Fruit fly (Drosophila melanogaster) whole organism, embryonic: ENCODE results near the gene CG10750.

ENCODE experiments used
- CG17912 ChIP-seq: fragments of 200-800 bp; sonication (Bioruptor generic); optimal IDR thresholded peaks from 2 replicates; lab custom pipeline; 2018; ENCODE audit warnings: missing biosample characterization, mild to moderate bottlenecking, missing genetic modification characterization
- Dll ChIP-seq: fragments of 200-800 bp; sonication (Bioruptor generic); IDR thresholded peaks from 4 replicates; pipeline ENCODE4 v1.3.6; 2022; ENCODE audit warnings: missing biosample characterization, missing genetic modification characterization; ENCODE audit not compliant: partially characterized antibody
- Drgx ChIP-seq: fragments of 200-800 bp; sonication (Bioruptor generic); IDR thresholded peaks from 2 replicates; pipeline ENCODE4 v1.3.6; 2022; ENCODE audit warnings: missing biosample characterization, missing genetic modification characterization
- Ravus ChIP-seq: fragments of 200-800 bp; sonication (Bioruptor generic); IDR thresholded peaks from 2 replicates; pipeline ENCODE4 v1.3.6; 2022; ENCODE audit warnings: missing biosample characterization, missing genetic modification characterization
- Sox100B ChIP-seq: fragments of 200-800 bp; sonication (Bioruptor generic); optimal IDR thresholded peaks from 3 replicates; lab custom pipeline; 2018; ENCODE audit warnings: missing biosample characterization, mild to moderate bottlenecking, missing genetic modification characterization
- Ssrp ChIP-seq: fragments of 200-800 bp; sonication (Bioruptor generic); optimal IDR thresholded peaks from 2 replicates; lab custom pipeline; 2018; ENCODE audit warnings: missing biosample characterization, mild to moderate bottlenecking, missing genetic modification characterization, moderate library complexity
- Xbp1 ChIP-seq: fragments of 200-800 bp; sonication (Bioruptor generic); optimal IDR thresholded peaks from 3 replicates; lab custom pipeline; 2016; ENCODE audit warnings: missing biosample characterization, mild to moderate bottlenecking, missing genetic modification characterization
- abd-A ChIP-seq: fragments of 200-800 bp; sonication (Bioruptor generic); optimal IDR thresholded peaks from 3 replicates; lab custom pipeline; 2019; ENCODE audit warnings: missing biosample characterization, mild to moderate bottlenecking, missing genetic modification characterization, moderate library complexity
- ara ChIP-seq: fragments of 200-800 bp; sonication (Bioruptor generic); IDR thresholded peaks from 2 replicates; pipeline ENCODE4 v1.3.6; 2022; ENCODE audit warnings: missing biosample characterization, missing genetic modification characterization
- kay ChIP-seq: fragments of 200-800 bp; sonication (Bioruptor generic); optimal IDR thresholded peaks from 2 replicates; lab custom pipeline; 2016; ENCODE audit warnings: missing biosample characterization, missing genetic modification characterization
- knrl ChIP-seq: fragments of 200-800 bp; sonication (Bioruptor generic); IDR thresholded peaks from 3 replicates; pipeline ENCODE4 v1.3.6; 2022; ENCODE audit warnings: missing biosample characterization, missing genetic modification characterization; ENCODE audit not compliant: partially characterized antibody
- ro ChIP-seq: fragments of 200-800 bp; sonication (Bioruptor generic); IDR thresholded peaks from 2 replicates; pipeline ENCODE4 v1.3.6; 2022; ENCODE audit warnings: missing biosample characterization, missing genetic modification characterization
- stc ChIP-seq: fragments of 200-800 bp; sonication (Bioruptor generic); IDR thresholded peaks from 2 replicates; pipeline ENCODE4 v1.3.6; 2022; ENCODE audit warnings: missing biosample characterization, missing genetic modification characterization

DNA sequence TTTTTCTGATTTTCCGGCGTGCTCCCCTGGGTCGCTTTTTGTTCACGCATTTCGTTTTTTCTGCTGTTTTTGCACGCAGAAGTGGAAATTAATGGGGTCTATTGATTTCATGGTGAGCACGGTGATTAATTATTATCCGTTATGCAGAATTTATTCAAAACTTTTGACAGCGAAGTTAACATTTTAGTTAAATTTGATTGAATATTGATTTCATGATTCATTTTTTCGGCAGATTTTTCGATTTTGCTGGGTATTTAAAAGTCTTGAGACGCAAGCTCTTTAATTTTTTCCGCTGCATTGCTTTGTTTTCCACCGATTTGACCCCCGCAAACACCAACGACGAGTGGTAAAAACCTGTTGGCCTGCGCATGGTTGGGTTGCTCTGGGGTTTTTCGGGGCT is 47.6 kb upstream of the CG10750 start:
- no peak for TF ChIP-seq kay
- TF ChIP-seq ara (GFP tag; lab: Robert Waterston, UW): no peak
- peak; percentile 58 for TF ChIP-seq stc (GFP tag; lab: Robert Waterston, UW)
- TF ChIP-seq Drgx (GFP tag; lab: Robert Waterston, UW): peak; percentile 76
- no peak for TF ChIP-seq CG17912 (GFP tag; lab: Kevin White, UChicago)
- peak; percentile 43 for TF ChIP-seq Ssrp
- peak; percentile 44 for TF ChIP-seq Sox100B (GFP tag; lab: Kevin White, UChicago)
- no peak for TF ChIP-seq abd-A (tag; lab: Kevin White, UChicago)
- no peak for TF ChIP-seq Dll (GFP tag; lab: Robert Waterston, UW)
- TF ChIP-seq Ravus (GFP tag; lab: Robert Waterston, UW): no peak
- TF ChIP-seq ro (GFP tag; lab: Robert Waterston, UW): no peak
- no peak for TF ChIP-seq knrl (GFP tag; lab: Robert Waterston, UW)
- TF ChIP-seq Xbp1 (GFP tag; lab: Kevin White, UChicago): peak; percentile 37
